Worm (Caenorhabditis elegans): ENCODE data around the gene col-158.

Gene col-158

ce11 chrV:11829282-11829681, at the start of gene col-158:
Gene col-158 (plus strand): TSS chrV:11829582.
- TF ChIP-seq sea-1 (GFP tag; conservative IDR thresholded peaks at IDR 0.05): no peak
- no peak for TF ChIP-seq hnd-1 (tag; optimal IDR thresholded peaks at IDR 0.05)
- no peak for TF ChIP-seq ceh-13 (GFP tag; optimal IDR thresholded peaks at IDR 0.05)
- no peak for TF ChIP-seq ets-7 (tag; optimal IDR thresholded peaks at IDR 0.05)
- TF ChIP-seq aly-1 (tag; optimal IDR thresholded peaks at IDR 0.05): no peak
- TF ChIP-seq ama-1 (optimal IDR thresholded peaks at IDR 0.05): no peak
- TF ChIP-seq hmbx-1 (tag; optimal IDR thresholded peaks at IDR 0.05): no peak
- TF ChIP-seq B0310.2 (tag; optimal IDR thresholded peaks at IDR 0.05): no peak
- no peak for TF ChIP-seq tra-4 (tag; optimal IDR thresholded peaks at IDR 0.05)
- TF ChIP-seq scrt-1 (GFP tag; IDR thresholded peaks at IDR 0.05): no peak

DNA sequence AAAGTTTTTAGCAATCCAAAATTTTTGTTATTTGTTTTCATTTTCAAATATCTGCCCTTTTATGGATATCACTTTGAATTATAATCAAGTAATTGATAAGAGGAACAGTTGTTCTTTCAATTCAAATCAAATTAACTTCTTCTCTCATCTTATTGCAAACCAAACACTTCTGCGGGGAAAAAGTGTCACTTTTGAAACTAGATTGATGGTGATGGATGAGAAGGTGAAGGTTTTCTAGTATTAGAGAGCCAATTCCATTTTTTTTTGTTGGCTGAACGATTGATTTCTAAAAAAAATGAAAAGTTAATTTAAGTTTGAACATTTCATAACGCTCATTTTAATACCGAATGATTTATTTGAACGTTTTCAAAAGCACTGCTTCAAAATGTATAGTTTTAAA, 49.6 kb upstream of the col-158 start:
- TF ChIP-seq hnd-1 (tag; optimal IDR thresholded peaks at IDR 0.05) (no peak), ceh-36 (tag; optimal IDR thresholded peaks at IDR 0.05) (no peak), tbx-11 (GFP tag; IDR thresholded peaks at IDR 0.05) (no peak), hmbx-1 (tag; optimal IDR thresholded peaks at IDR 0.05) (no peak), F13C5.2 (tag; optimal IDR thresholded peaks at IDR 0.05) (no peak), tra-4 (tag; optimal IDR thresholded peaks at IDR 0.05) (no peak)

DNA sequence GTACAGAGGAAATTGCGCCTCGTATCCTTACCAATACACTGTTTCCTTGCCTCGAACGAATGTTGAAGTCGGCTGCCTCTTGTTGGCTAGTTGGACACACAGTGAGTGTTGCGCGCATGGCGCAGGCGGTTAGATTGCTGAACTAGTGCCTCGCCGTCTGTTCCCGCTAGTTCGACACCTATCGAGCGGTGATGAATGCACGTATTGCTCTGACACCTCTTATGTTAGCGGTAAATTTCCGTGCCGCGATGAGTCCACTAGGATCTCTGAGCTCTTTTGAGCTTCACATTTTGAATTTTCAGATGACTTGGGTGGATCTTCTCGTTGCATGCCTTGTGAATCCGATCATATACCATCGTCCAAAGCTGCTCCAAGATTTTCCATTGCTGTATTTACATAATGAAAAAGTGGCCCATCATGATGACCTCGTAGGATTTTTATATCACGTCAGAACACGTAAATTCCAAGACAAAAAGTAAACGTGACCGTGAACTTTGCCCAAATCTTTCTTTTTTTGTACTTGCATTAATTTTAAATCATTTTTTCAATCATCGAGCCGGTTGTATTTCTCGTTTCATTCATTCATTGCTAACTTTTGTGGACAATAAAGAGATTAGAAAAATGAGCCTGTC, 46.5 kb upstream of the col-158 start, which contains the start of gene F55A11.11:
F55A11.11 (plus strand) TSS at position 341 of the 632 bp plus-strand sequence.
- TF ChIP-seq tra-4 (tag; optimal IDR thresholded peaks at IDR 0.05) (peak; percentile 91), ets-7 (tag; optimal IDR thresholded peaks at IDR 0.05) (peak; percentile 80), hnd-1 (tag; optimal IDR thresholded peaks at IDR 0.05) (peak; percentile 89), tbx-37 (GFP tag; conservative IDR thresholded peaks at IDR 0.05) (peak; percentile 97), ceh-36 (tag; optimal IDR thresholded peaks at IDR 0.05) (peak; percentile 95), B0310.2 (tag; optimal IDR thresholded peaks at IDR 0.05) (peak; percentile 94), ceh-13 (GFP tag; optimal IDR thresholded peaks at IDR 0.05) (peak; percentile 94), hmg-4 (GFP tag; optimal IDR thresholded peaks at IDR 0.05) (peak; percentile 98), aly-1 (tag; optimal IDR thresholded peaks at IDR 0.05) (peak; percentile 92), sea-1 (GFP tag; conservative IDR thresholded peaks at IDR 0.05) (peak; percentile 99), flt-1 (GFP tag; IDR thresholded peaks at IDR 0.05) (peak; percentile 95), ama-1 (optimal IDR thresholded peaks at IDR 0.05) (no peak), tbx-11 (GFP tag; IDR thresholded peaks at IDR 0.05) (peak; percentile 99), pes-1 (GFP tag; IDR thresholded peaks at IDR 0.05) (peak; percentile 96), scrt-1 (GFP tag; IDR thresholded peaks at IDR 0.05) (peak; percentile 97), hmbx-1 (tag; optimal IDR thresholded peaks at IDR 0.05) (peak; percentile 80), F13C5.2 (tag; optimal IDR thresholded peaks at IDR 0.05) (peak; percentile 97)

- TF ChIP-seq hmbx-1 (tag; optimal IDR thresholded peaks at IDR 0.05) (no peak), ceh-36 (tag; optimal IDR thresholded peaks at IDR 0.05) (no peak), aly-1 (tag; optimal IDR thresholded peaks at IDR 0.05) (no peak), F13C5.2 (tag; optimal IDR thresholded peaks at IDR 0.05) (no peak), ceh-13 (GFP tag; optimal IDR thresholded peaks at IDR 0.05) (no peak), flt-1 (GFP tag; IDR thresholded peaks at IDR 0.05) (no peak), B0310.2 (tag; optimal IDR thresholded peaks at IDR 0.05) (no peak), hmg-4 (GFP tag; optimal IDR thresholded peaks at IDR 0.05) (no peak), hnd-1 (tag; optimal IDR thresholded peaks at IDR 0.05) (no peak), sea-1 (GFP tag; conservative IDR thresholded peaks at IDR 0.05) (no peak), pes-1 (GFP tag; IDR thresholded peaks at IDR 0.05) (no peak), tbx-11 (GFP tag; IDR thresholded peaks at IDR 0.05) (no peak), ets-7 (tag; optimal IDR thresholded peaks at IDR 0.05) (no peak), ama-1 (optimal IDR thresholded peaks at IDR 0.05) (no peak), tbx-37 (GFP tag; conservative IDR thresholded peaks at IDR 0.05) (no peak), scrt-1 (GFP tag; IDR thresholded peaks at IDR 0.05) (no peak), tra-4 (tag; optimal IDR thresholded peaks at IDR 0.05) (no peak)
These were observed 42.1 kb upstream of the col-158 start, which contains the start of gene F55A11.7 for ce11 chrV:11787258-11787657. Gene F55A11.7 (minus strand): TSS chrV:11787443.

ce11 chrV:11787742-11788238, 41.6 kb upstream of the col-158 start, which contains the start of gene F55A11.8:
Gene F55A11.8 (plus strand): TSS chrV:11788188.
- TF ChIP-seq F13C5.2 (tag; optimal IDR thresholded peaks at IDR 0.05) (no peak), ceh-13 (GFP tag; optimal IDR thresholded peaks at IDR 0.05) (no peak), sea-1 (GFP tag; conservative IDR thresholded peaks at IDR 0.05) (no peak), aly-1 (tag; optimal IDR thresholded peaks at IDR 0.05) (no peak)

DNA sequence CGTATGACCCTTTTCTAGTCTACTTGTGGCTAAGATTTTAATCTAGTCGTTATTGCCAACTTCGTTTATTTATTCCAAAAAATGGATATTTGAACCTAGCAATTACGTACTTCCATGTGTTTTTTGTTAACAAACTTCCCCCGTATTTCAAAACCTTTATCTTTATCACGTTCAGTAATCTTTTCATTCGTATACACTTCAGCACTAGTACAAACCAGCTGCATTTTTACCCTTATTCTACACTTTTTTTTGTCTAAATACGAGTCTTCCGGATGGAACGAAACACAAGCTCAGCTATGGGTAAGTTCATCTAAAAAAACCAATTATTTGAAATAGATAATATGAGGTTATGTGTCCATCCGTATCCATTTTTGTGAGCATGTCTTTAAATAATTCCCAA, 39.9 kb upstream of the col-158 start, which contains the start of gene D2023.1:
D2023.1 (plus strand) TSS at position 77 of the 400 bp plus-strand sequence.
- TF ChIP-seq scrt-1 (GFP tag; IDR thresholded peaks at IDR 0.05) (no peak), ceh-36 (tag; optimal IDR thresholded peaks at IDR 0.05) (no peak), aly-1 (tag; optimal IDR thresholded peaks at IDR 0.05) (no peak), flt-1 (GFP tag; IDR thresholded peaks at IDR 0.05) (no peak), ceh-13 (GFP tag; optimal IDR thresholded peaks at IDR 0.05) (no peak), B0310.2 (tag; optimal IDR thresholded peaks at IDR 0.05) (no peak), ets-7 (tag; optimal IDR thresholded peaks at IDR 0.05) (no peak), F13C5.2 (tag; optimal IDR thresholded peaks at IDR 0.05) (no peak), tra-4 (tag; optimal IDR thresholded peaks at IDR 0.05) (no peak), sea-1 (GFP tag; conservative IDR thresholded peaks at IDR 0.05) (no peak), ama-1 (optimal IDR thresholded peaks at IDR 0.05) (no peak), tbx-37 (GFP tag; conservative IDR thresholded peaks at IDR 0.05) (no peak), pes-1 (GFP tag; IDR thresholded peaks at IDR 0.05) (no peak), hnd-1 (tag; optimal IDR thresholded peaks at IDR 0.05) (no peak), tbx-11 (GFP tag; IDR thresholded peaks at IDR 0.05) (no peak), hmbx-1 (tag; optimal IDR thresholded peaks at IDR 0.05) (no peak), hmg-4 (GFP tag; optimal IDR thresholded peaks at IDR 0.05) (no peak)

DNA sequence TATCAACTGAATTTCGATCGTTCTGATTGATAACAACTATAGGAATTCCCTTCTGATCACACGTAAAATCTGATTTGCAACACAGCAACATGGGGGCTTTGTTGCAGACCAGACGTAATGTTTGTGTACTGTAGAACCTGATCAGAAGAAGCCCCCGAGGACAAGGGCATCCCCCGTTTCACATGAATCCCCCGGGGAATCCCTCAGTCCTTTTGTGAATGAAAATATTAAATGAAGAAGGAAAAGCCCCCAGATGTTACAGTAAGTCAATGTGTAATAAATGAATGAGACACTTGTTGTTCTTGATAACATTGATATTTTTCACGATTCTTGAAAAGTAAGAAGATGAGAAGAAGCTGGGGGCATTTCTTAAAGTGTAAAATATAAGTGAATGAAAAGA, 35.2 kb upstream of the col-158 start:
- TF ChIP-seq sea-1 (GFP tag; conservative IDR thresholded peaks at IDR 0.05) (no peak), hnd-1 (tag; optimal IDR thresholded peaks at IDR 0.05) (no peak), tbx-11 (GFP tag; IDR thresholded peaks at IDR 0.05) (no peak), aly-1 (tag; optimal IDR thresholded peaks at IDR 0.05) (no peak), hmg-4 (GFP tag; optimal IDR thresholded peaks at IDR 0.05) (no peak), flt-1 (GFP tag; IDR thresholded peaks at IDR 0.05) (no peak), scrt-1 (GFP tag; IDR thresholded peaks at IDR 0.05) (no peak), hmbx-1 (tag; optimal IDR thresholded peaks at IDR 0.05) (no peak), ama-1 (optimal IDR thresholded peaks at IDR 0.05) (no peak), pes-1 (GFP tag; IDR thresholded peaks at IDR 0.05) (no peak), ceh-36 (tag; optimal IDR thresholded peaks at IDR 0.05) (no peak), tra-4 (tag; optimal IDR thresholded peaks at IDR 0.05) (no peak), ets-7 (tag; optimal IDR thresholded peaks at IDR 0.05) (no peak), F13C5.2 (tag; optimal IDR thresholded peaks at IDR 0.05) (no peak), B0310.2 (tag; optimal IDR thresholded peaks at IDR 0.05) (no peak)
